Worm (Caenorhabditis elegans) whole organism, young adult: ENCODE data around the gene anmt-3.

Experiments
- B0336.3 ChIP-seq: fragments of 200-800 bp; sonication (Bioruptor generic); IDR thresholded peaks from 2 replicates; pipeline ENCODE4 v1.3.6; 2022; ENCODE audit warnings: missing genetic modification characterization, missing compliant biosample characterization
- C06A6.2 ChIP-seq: fragments of 200-800 bp; sonication (Bioruptor generic); conservative IDR thresholded peaks from 2 replicates; pipeline ENCODE4 v1.3.6; 2022; ENCODE audit warnings: missing genetic modification characterization, missing compliant biosample characterization
- F22D6.2 ChIP-seq: sonication (generic microtip); optimal IDR thresholded peaks from 2 replicates; lab custom pipeline; 2016; ENCODE audit warnings: mild to moderate bottlenecking, missing genetic modification characterization, missing compliant biosample characterization
- F52B5.7 ChIP-seq: sonication (generic microtip); optimal IDR thresholded peaks from 2 replicates; lab custom pipeline; 2016; ENCODE audit warnings: mild to moderate bottlenecking, missing genetic modification characterization, missing compliant biosample characterization
- F55B11.4 ChIP-seq: sonication (generic microtip); optimal IDR thresholded peaks from 2 replicates; lab custom pipeline; 2016; ENCODE audit warnings: missing compliant biosample characterization, missing genetic modification characterization, borderline replicate concordance; ENCODE audit not compliant: insufficient read depth
- T26A5.8 ChIP-seq: sonication (generic microtip); optimal IDR thresholded peaks from 2 replicates; lab custom pipeline; 2016; ENCODE audit warnings: missing genetic modification characterization, missing compliant biosample characterization
- Y53F4B.3 ChIP-seq: fragments of 200-800 bp; sonication (Bioruptor generic); IDR thresholded peaks from 2 replicates; pipeline ENCODE4 v1.3.6; 2022; ENCODE audit warnings: missing genetic modification reagents, missing genetic modification characterization, missing compliant biosample characterization
- Y56A3A.18 ChIP-seq: fragments of 200-800 bp; sonication (Bioruptor generic); IDR thresholded peaks from 2 replicates; pipeline ENCODE4 v1.3.6; 2022; ENCODE audit warnings: missing genetic modification reagents, missing genetic modification characterization, missing compliant biosample characterization
- Y79H2A.3 ChIP-seq: fragments of 200-800 bp; sonication (Bioruptor generic); conservative IDR thresholded peaks from 2 replicates; pipeline ENCODE4 v1.3.6; 2022; ENCODE audit warnings: missing genetic modification reagents, missing genetic modification characterization, missing compliant biosample characterization
- ceh-100 ChIP-seq: fragments of 200-800 bp; sonication (Bioruptor generic); IDR thresholded peaks from 2 replicates; pipeline ENCODE4 v1.3.6; 2022; ENCODE audit warnings: missing genetic modification reagents, missing genetic modification characterization, missing compliant biosample characterization
- ceh-58 ChIP-seq: fragments of 200-800 bp; sonication (Bioruptor generic); IDR thresholded peaks from 2 replicates; pipeline ENCODE4 v1.3.6; 2022; ENCODE audit warnings: missing genetic modification characterization, missing compliant biosample characterization
- efl-1 ChIP-seq: fragments of 150-350 bp; optimal IDR thresholded peaks from 2 replicates; lab custom pipeline; 2014; ENCODE audit warnings: missing biosample characterization, missing genetic modification reagents, missing genetic modification characterization
- egl-18 ChIP-seq: fragments of 200-800 bp; sonication (Bioruptor generic); IDR thresholded peaks from 2 replicates; pipeline ENCODE4 v1.3.6; 2022; ENCODE audit warnings: missing genetic modification reagents, missing genetic modification characterization, missing compliant biosample characterization
- ekl-4 ChIP-seq: fragments of 200-800 bp; sonication (Bioruptor generic); IDR thresholded peaks from 2 replicates; pipeline ENCODE4 v1.3.6; 2022; ENCODE audit warnings: missing genetic modification reagents, missing genetic modification characterization, missing compliant biosample characterization
- hlh-26 ChIP-seq: fragments of 200-800 bp; sonication (Bioruptor generic); conservative IDR thresholded peaks from 2 replicates; pipeline ENCODE4 v1.3.6; 2022; ENCODE audit warnings: missing genetic modification reagents, missing genetic modification characterization, missing compliant biosample characterization
- lin-35 ChIP-seq, 3 experiments: fragments of 150-350 bp in 2 of 3; sonication (generic microtip) in 1 of 3; optimal IDR thresholded peaks; 2 replicates each; lab custom pipeline; 2014 to 2018; ENCODE audit warnings: missing biosample characterization in 3 of 3, missing genetic modification characterization in 3 of 3, missing genetic modification reagents in 3 of 3
- lsy-27 ChIP-seq: sonication (generic microtip); optimal IDR thresholded peaks from 2 replicates; lab custom pipeline; 2017; ENCODE audit warnings: missing genetic modification characterization, mild to moderate bottlenecking, missing compliant biosample characterization, antibody characterized with exemption, missing genotype, borderline replicate concordance; ENCODE audit not compliant: insufficient read depth
- mcd-1 ChIP-seq: fragments of 200-800 bp; sonication (Bioruptor generic); IDR thresholded peaks from 2 replicates; pipeline ENCODE4 v1.3.6; 2022; ENCODE audit warnings: missing genetic modification reagents, missing genetic modification characterization, missing compliant biosample characterization
- mes-4 ChIP-seq: sonication (generic microtip); optimal IDR thresholded peaks from 2 replicates; lab custom pipeline; 2016; ENCODE audit warnings: missing genotype, missing genetic modification characterization, missing compliant biosample characterization
- nfyb-1 ChIP-seq: fragments of 200-800 bp; sonication (Bioruptor generic); IDR thresholded peaks from 2 replicates; pipeline ENCODE4 v1.3.6; 2022; ENCODE audit warnings: missing genetic modification reagents, missing genetic modification characterization, missing compliant biosample characterization
- nhr-120 ChIP-seq: fragments of 200-800 bp; sonication (Bioruptor generic); IDR thresholded peaks from 2 replicates; pipeline ENCODE4 v1.3.6; 2022; ENCODE audit warnings: missing genetic modification characterization, missing compliant biosample characterization
- nhr-80 ChIP-seq: sonication (generic microtip); optimal IDR thresholded peaks from 2 replicates; lab custom pipeline; 2016; ENCODE audit warnings: missing genetic modification characterization, missing compliant biosample characterization
- nhr-90 ChIP-seq: sonication (generic microtip); optimal IDR thresholded peaks from 2 replicates; lab custom pipeline; 2016; ENCODE audit warnings: missing genotype, mild to moderate bottlenecking, missing genetic modification characterization, missing compliant biosample characterization
- rcor-1 ChIP-seq: fragments of 200-800 bp; sonication (Bioruptor generic); IDR thresholded peaks from 2 replicates; pipeline ENCODE4 v1.3.6; 2022; ENCODE audit warnings: missing genetic modification reagents, missing genetic modification characterization, missing compliant biosample characterization
- repo-1 ChIP-seq: sonication (generic microtip); optimal IDR thresholded peaks from 2 replicates; lab custom pipeline; 2017; ENCODE audit warnings: mild to moderate bottlenecking, missing genetic modification characterization, missing compliant biosample characterization
- rpc-1 ChIP-seq, 2 experiments: fragments of 150-350 bp in 1 of 2; sonication (generic microtip) in 1 of 2; optimal IDR thresholded peaks; 2 replicates each; lab custom pipeline; 2014 to 2018; ENCODE audit warnings: missing biosample characterization in 1 of 2, missing genetic modification characterization in 1 of 2, missing genetic modification reagents in 1 of 2, missing genotype in 1 of 2
- sdz-38 ChIP-seq: sonication (generic microtip); optimal IDR thresholded peaks from 2 replicates; lab custom pipeline; 2016; ENCODE audit warnings: missing genotype, missing genetic modification characterization, missing compliant biosample characterization
- snpc-1.1 ChIP-seq: sonication (generic microtip); optimal IDR thresholded peaks from 2 replicates; lab custom pipeline; 2017; ENCODE audit warnings: missing genetic modification characterization, mild to moderate bottlenecking, missing compliant biosample characterization, antibody characterized with exemption, moderate library complexity, missing genotype, missing genetic modification reagents; ENCODE audit not compliant: insufficient read depth
- snpc-1.3 ChIP-seq: sonication (generic microtip); optimal IDR thresholded peaks from 2 replicates; lab custom pipeline; 2017; ENCODE audit warnings: missing genetic modification characterization, mild to moderate bottlenecking, missing compliant biosample characterization, antibody characterized with exemption, moderate library complexity, missing genotype, missing genetic modification reagents; ENCODE audit not compliant: insufficient read depth
- tbx-9 ChIP-seq: sonication (generic microtip); optimal IDR thresholded peaks from 2 replicates; lab custom pipeline; 2016; ENCODE audit warnings: borderline replicate concordance, missing genetic modification characterization, inconsistent platforms, missing compliant biosample characterization
- ztf-22 ChIP-seq: fragments of 200-800 bp; sonication (Bioruptor generic); optimal IDR thresholded peaks from 2 replicates; lab custom pipeline; 2018; ENCODE audit warnings: mild to moderate bottlenecking, missing genetic modification characterization, moderate library complexity, missing compliant biosample characterization

anmt-3 gene

ce11 chrV:9950861-9951260 is 7.3 kb downstream of the anmt-3 start, which contains the start of gene ttr-46:
Gene ttr-46, plus strand, starts transcription at chrV:9951233.
- TF ChIP-seq tbx-9 (tag; lab: Kevin White, UChicago) = no peak
- peak; percentile 69 for TF ChIP-seq nhr-80 (tag; lab: Kevin White, UChicago)

ce11 chrV:9948840-9949239 is 9.3 kb downstream of the anmt-3 start, which contains the start of gene nlp-58:
Gene nlp-58, minus strand, starts transcription at chrV:9948940.
- no peak for TF ChIP-seq Y79H2A.3 (GFP tag; lab: Robert Waterston, UW)
- TF ChIP-seq B0336.3 (GFP tag; lab: Robert Waterston, UW) = no peak
- TF ChIP-seq nhr-90 (tag; lab: Kevin White, UChicago) = no peak
- no peak for TF ChIP-seq Y56A3A.18 (GFP tag; lab: Robert Waterston, UW)
- TF ChIP-seq ceh-100 (GFP tag; lab: Robert Waterston, UW) = no peak
- no peak for TF ChIP-seq repo-1 (tag; lab: Kevin White, UChicago)
- TF ChIP-seq C06A6.2 (GFP tag; lab: Robert Waterston, UW) = no peak
- TF ChIP-seq snpc-1.1 = no peak
- TF ChIP-seq ceh-58 = no peak

ce11 chrV:9944093-9944492 is 14.0 kb downstream of the anmt-3 start, which contains the start of gene sre-28:
Gene sre-28, plus strand, starts transcription at chrV:9944393.
- TF ChIP-seq nfyb-1 (GFP tag; lab: Robert Waterston, UW) (no peak), rpc-1 (optimal IDR thresholded peaks at IDR 0.05; lab: Kevin White, UChicago) (no peak), rpc-1 (tag; optimal IDR thresholded peaks at IDR 0.05; lab: Kevin White, UChicago) (no peak)

ce11 chrV:9943039-9943438 is 15.1 kb downstream of the anmt-3 start, which contains the start of gene fipr-12:
Gene fipr-12, plus strand, starts transcription at chrV:9943339.
- TF ChIP-seq T26A5.8 (tag; lab: Kevin White, UChicago) = no peak
- TF ChIP-seq mes-4 (tag; lab: Kevin White, UChicago) = no peak
- TF ChIP-seq efl-1 (GFP tag; lab: Kevin White, UChicago) = no peak
- no peak for TF ChIP-seq lsy-27
- TF ChIP-seq nhr-80 (tag; lab: Kevin White, UChicago) = no peak
- no peak for TF ChIP-seq F52B5.7 (tag; lab: Kevin White, UChicago)
- no peak for TF ChIP-seq nhr-120 (GFP tag; lab: Robert Waterston, UW)
- no peak for TF ChIP-seq lin-35 (GFP tag; optimal IDR thresholded peaks at IDR 0.05; lab: Kevin White, UChicago)

- TF ChIP-seq ekl-4 (GFP tag; lab: Robert Waterston, UW) (no peak), F55B11.4 (tag; lab: Kevin White, UChicago) (no peak), Y53F4B.3 (GFP tag; lab: Robert Waterston, UW) (no peak), rcor-1 (GFP tag; lab: Robert Waterston, UW) (no peak), egl-18 (no peak), sdz-38 (tag; lab: Kevin White, UChicago) (no peak), B0336.3 (GFP tag; lab: Robert Waterston, UW) (no peak), ztf-22 (GFP tag; lab: Kevin White, UChicago) (no peak), Y79H2A.3 (GFP tag; lab: Robert Waterston, UW) (no peak), hlh-26 (GFP tag; lab: Robert Waterston, UW) (no peak), mcd-1 (GFP tag; lab: Robert Waterston, UW) (no peak), F22D6.2 (no peak), snpc-1.3 (tag; lab: Kevin White, UChicago) (no peak)
Measured at ce11 chrV:9937435-9937834, 20.7 kb downstream of the anmt-3 start, which contains the start of gene srj-33. Gene srj-33, minus strand, starts transcription at chrV:9937535.
